Fruit fly (Drosophila melanogaster) whole organism, embryonic: Measurements from ENCODE around the gene GstD8.

Source experiments
- BEAF-32 ChIP-seq: fragments of 200-800 bp; sonication (Bioruptor generic); optimal IDR thresholded peaks from 3 replicates; lab custom pipeline; 2017; ENCODE audit warnings: missing biosample characterization, missing genetic modification characterization, mild to moderate bottlenecking, moderate library complexity, missing genetic modification reagents
- CG11696 ChIP-seq: fragments of 200-800 bp; sonication (Bioruptor generic); IDR thresholded peaks from 2 replicates; pipeline ENCODE4 v1.3.6; 2022; ENCODE audit warnings: missing biosample characterization, missing genetic modification characterization
- CG12071 ChIP-seq: fragments of 200-800 bp; sonication (Bioruptor generic); optimal IDR thresholded peaks from 3 replicates; lab custom pipeline; 2018; ENCODE audit warnings: missing biosample characterization, mild to moderate bottlenecking, missing genetic modification characterization
- CG12236 ChIP-seq: fragments of 200-800 bp; sonication (Bioruptor generic); optimal IDR thresholded peaks from 2 replicates; lab custom pipeline; 2016; ENCODE audit warnings: missing biosample characterization, missing genetic modification characterization
- CG14667 ChIP-seq: fragments of 200-800 bp; sonication (Bioruptor generic); IDR thresholded peaks from 2 replicates; pipeline ENCODE4 v1.3.6; 2022; ENCODE audit warnings: missing biosample characterization, missing genetic modification characterization
- CG14710 ChIP-seq: fragments of 200-800 bp; sonication (Bioruptor generic); optimal IDR thresholded peaks from 3 replicates; lab custom pipeline; 2019; ENCODE audit warnings: missing biosample characterization, mild to moderate bottlenecking, missing genetic modification characterization, moderate library complexity
- CG15601 ChIP-seq: fragments of 200-800 bp; sonication (Bioruptor generic); optimal IDR thresholded peaks from 3 replicates; lab custom pipeline; 2019; ENCODE audit warnings: missing biosample characterization, mild to moderate bottlenecking, missing genetic modification characterization, moderate library complexity
- CG17359 ChIP-seq: fragments of 200-800 bp; sonication (Bioruptor generic); optimal IDR thresholded peaks from 3 replicates; lab custom pipeline; 2018; ENCODE audit warnings: missing biosample characterization, mild to moderate bottlenecking, missing genetic modification characterization, moderate library complexity
- CG17385 ChIP-seq: fragments of 200-800 bp; sonication (Bioruptor generic); optimal IDR thresholded peaks from 3 replicates; lab custom pipeline; 2018; ENCODE audit warnings: missing biosample characterization, mild to moderate bottlenecking, missing genetic modification characterization
- CG17568 ChIP-seq: fragments of 200-800 bp; sonication (Bioruptor generic); optimal IDR thresholded peaks from 2 replicates; lab custom pipeline; 2018; ENCODE audit warnings: missing biosample characterization, mild to moderate bottlenecking, missing genetic modification characterization, moderate library complexity
- CG17829 ChIP-seq: fragments of 200-800 bp; optimal IDR thresholded peaks from 2 replicates; lab custom pipeline; 2019; ENCODE audit warnings: missing biosample characterization, mild to moderate bottlenecking, missing genetic modification characterization, moderate library complexity
- CG2875 ChIP-seq: fragments of 200-800 bp; sonication (Bioruptor generic); optimal IDR thresholded peaks from 2 replicates; lab custom pipeline; 2017; ENCODE audit warnings: missing biosample characterization, mild to moderate bottlenecking, missing genetic modification characterization, missing genetic modification reagents
- CG31388 ChIP-seq: fragments of 200-800 bp; sonication (Bioruptor generic); optimal IDR thresholded peaks from 2 replicates; lab custom pipeline; 2016; ENCODE audit warnings: missing biosample characterization, missing genetic modification characterization
- CG32532 ChIP-seq: fragments of 200-800 bp; sonication (Bioruptor generic); IDR thresholded peaks from 2 replicates; pipeline ENCODE4 v1.3.6; 2022; ENCODE audit warnings: missing biosample characterization, missing genetic modification characterization
- CG4707 ChIP-seq: fragments of 200-800 bp; sonication (Bioruptor generic); optimal IDR thresholded peaks from 2 replicates; lab custom pipeline; 2018; ENCODE audit warnings: missing biosample characterization, mild to moderate bottlenecking, missing genetic modification characterization, moderate library complexity
- CG5180 ChIP-seq: fragments of 200-800 bp; sonication (Bioruptor generic); optimal IDR thresholded peaks from 3 replicates; lab custom pipeline; 2017; ENCODE audit warnings: missing biosample characterization, missing genetic modification characterization, mild to moderate bottlenecking, moderate library complexity, missing genetic modification reagents
- CG7928 ChIP-seq: fragments of 200-800 bp; sonication (Bioruptor generic); optimal IDR thresholded peaks from 2 replicates; lab custom pipeline; 2017; ENCODE audit warnings: missing biosample characterization, mild to moderate bottlenecking, missing genetic modification characterization
- CG7987 ChIP-seq: fragments of 200-800 bp; sonication (Bioruptor generic); optimal IDR thresholded peaks from 2 replicates; lab custom pipeline; 2018; ENCODE audit warnings: missing biosample characterization, mild to moderate bottlenecking, missing genetic modification characterization, moderate library complexity
- CG9215 ChIP-seq: fragments of 200-800 bp; sonication (Bioruptor generic); IDR thresholded peaks from 2 replicates; pipeline ENCODE4 v1.3.6; 2022; ENCODE audit warnings: missing biosample characterization, missing genetic modification characterization
- CG9437 ChIP-seq: fragments of 200-800 bp; sonication (Bioruptor generic); optimal IDR thresholded peaks from 2 replicates; lab custom pipeline; 2018; ENCODE audit warnings: missing biosample characterization, mild to moderate bottlenecking, missing genetic modification characterization
- CG9797 ChIP-seq: fragments of 200-800 bp; sonication (Bioruptor generic); optimal IDR thresholded peaks from 3 replicates; lab custom pipeline; 2018; ENCODE audit warnings: missing biosample characterization, mild to moderate bottlenecking, missing genetic modification characterization
- CHES-1-like ChIP-seq: fragments of 200-800 bp; sonication (Bioruptor generic); optimal IDR thresholded peaks from 2 replicates; lab custom pipeline; 2016; ENCODE audit warnings: missing biosample characterization, missing genetic modification characterization
- CTCF ChIP-seq: fragments of 200-800 bp; sonication (Bioruptor generic); optimal IDR thresholded peaks from 2 replicates; lab custom pipeline; 2017; ENCODE audit warnings: missing biosample characterization, mild to moderate bottlenecking, missing genetic modification characterization, moderate library complexity
- Doc3 ChIP-seq: fragments of 200-800 bp; sonication (Bioruptor generic); IDR thresholded peaks from 3 replicates; pipeline ENCODE4 v1.3.6; 2022; ENCODE audit warnings: missing biosample characterization, missing genetic modification characterization; ENCODE audit not compliant: partially characterized antibody
- Fer2 ChIP-seq: fragments of 200-800 bp; sonication (Bioruptor generic); optimal IDR thresholded peaks from 2 replicates; lab custom pipeline; 2018; ENCODE audit warnings: missing biosample characterization, mild to moderate bottlenecking, missing genetic modification characterization, moderate library complexity
- HmgZ ChIP-seq: fragments of 200-800 bp; sonication (Bioruptor generic); optimal IDR thresholded peaks from 2 replicates; lab custom pipeline; 2018; ENCODE audit warnings: missing biosample characterization, mild to moderate bottlenecking, missing genetic modification characterization
- Lpt ChIP-seq: fragments of >200 bp; optimal IDR thresholded peaks from 2 replicates; lab custom pipeline; 2018; ENCODE audit warnings: missing biosample characterization, missing genetic modification characterization
- MBD-R2 ChIP-seq: fragments of 200-800 bp; sonication (Bioruptor generic); IDR thresholded peaks from 2 replicates; pipeline ENCODE4 v1.3.6; 2022; ENCODE audit warnings: missing biosample characterization, missing genetic modification characterization
- MESR4 ChIP-seq: fragments of 200-800 bp; sonication (Bioruptor generic); optimal IDR thresholded peaks from 2 replicates; lab custom pipeline; 2018; ENCODE audit warnings: missing biosample characterization, mild to moderate bottlenecking, missing genetic modification characterization, moderate library complexity
- Max ChIP-seq: fragments of 200-800 bp; sonication (Bioruptor generic); optimal IDR thresholded peaks from 2 replicates; lab custom pipeline; 2016; ENCODE audit warnings: missing biosample characterization, mild to moderate bottlenecking, missing genetic modification characterization
- Oli ChIP-seq: fragments of 200-800 bp; sonication (Bioruptor generic); optimal IDR thresholded peaks from 2 replicates; lab custom pipeline; 2018; ENCODE audit warnings: missing biosample characterization, mild to moderate bottlenecking, missing genetic modification characterization, moderate library complexity
- Side ChIP-seq: fragments of 200-800 bp; sonication (Bioruptor generic); optimal IDR thresholded peaks from 2 replicates; lab custom pipeline; 2016; ENCODE audit warnings: missing biosample characterization, missing genetic modification characterization
- abd-A ChIP-seq: fragments of 200-800 bp; sonication (Bioruptor generic); optimal IDR thresholded peaks from 3 replicates; lab custom pipeline; 2019; ENCODE audit warnings: missing biosample characterization, mild to moderate bottlenecking, missing genetic modification characterization, moderate library complexity
- ac ChIP-seq: fragments of 200-800 bp; sonication (Bioruptor generic); optimal IDR thresholded peaks from 3 replicates; lab custom pipeline; 2017; ENCODE audit warnings: missing biosample characterization, mild to moderate bottlenecking, missing genetic modification characterization
- ase ChIP-seq: fragments of 200-800 bp; sonication (Bioruptor generic); IDR thresholded peaks from 3 replicates; pipeline ENCODE4 v1.3.6; 2022; ENCODE audit warnings: missing biosample characterization, missing genetic modification characterization
- bowl ChIP-seq: fragments of 200-800 bp; sonication (Bioruptor generic); IDR thresholded peaks from 2 replicates; pipeline ENCODE4 v1.3.6; 2022; ENCODE audit warnings: missing biosample characterization, missing genetic modification characterization
- cas ChIP-seq: fragments of 200-800 bp; sonication (Bioruptor generic); IDR thresholded peaks from 2 replicates; pipeline ENCODE4 v1.3.6; 2022; ENCODE audit warnings: missing biosample characterization, missing genetic modification characterization
- ci ChIP-seq: fragments of 200-800 bp; sonication (Bioruptor generic); IDR thresholded peaks from 3 replicates; pipeline ENCODE4 v1.3.6; 2022; ENCODE audit warnings: missing biosample characterization, missing genetic modification characterization
- da ChIP-seq: fragments of 200-800 bp; sonication (Bioruptor generic); optimal IDR thresholded peaks from 2 replicates; lab custom pipeline; 2016; ENCODE audit warnings: missing biosample characterization, missing genetic modification characterization
- disco-r ChIP-seq: fragments of 200-800 bp; sonication (Bioruptor generic); optimal IDR thresholded peaks from 2 replicates; lab custom pipeline; 2016; ENCODE audit warnings: missing biosample characterization, missing genetic modification characterization
- dmrt11E ChIP-seq: fragments of 200-800 bp; sonication (Bioruptor generic); optimal IDR thresholded peaks from 3 replicates; lab custom pipeline; 2018; ENCODE audit warnings: missing biosample characterization, mild to moderate bottlenecking, missing genetic modification characterization, moderate library complexity
- emc ChIP-seq: fragments of 200-800 bp; sonication (Bioruptor generic); optimal IDR thresholded peaks from 2 replicates; lab custom pipeline; 2016; ENCODE audit warnings: missing biosample characterization, missing genetic modification characterization
- grn ChIP-seq: fragments of 200-800 bp; sonication (Bioruptor generic); optimal IDR thresholded peaks from 3 replicates; lab custom pipeline; 2017; ENCODE audit warnings: missing biosample characterization, missing genetic modification characterization
- kah ChIP-seq: fragments of 200-800 bp; sonication (Bioruptor generic); optimal IDR thresholded peaks from 2 replicates; lab custom pipeline; 2018; ENCODE audit warnings: missing biosample characterization, mild to moderate bottlenecking, missing genetic modification characterization
- lab ChIP-seq: fragments of 200-800 bp; sonication (Bioruptor generic); optimal IDR thresholded peaks from 3 replicates; lab custom pipeline; 2017; ENCODE audit warnings: missing biosample characterization, missing genetic modification characterization, mild to moderate bottlenecking, moderate library complexity, missing genetic modification reagents
- oc ChIP-seq: fragments of 200-800 bp; sonication (Bioruptor generic); optimal IDR thresholded peaks from 2 replicates; lab custom pipeline; 2018; ENCODE audit warnings: missing biosample characterization, mild to moderate bottlenecking, missing genetic modification characterization, moderate library complexity
- pita ChIP-seq: fragments of 200-800 bp; sonication (Bioruptor generic); optimal IDR thresholded peaks from 2 replicates; lab custom pipeline; 2017; ENCODE audit warnings: missing biosample characterization, mild to moderate bottlenecking, missing genetic modification characterization
- sens-2 ChIP-seq: fragments of 200-800 bp; sonication (Bioruptor generic); IDR thresholded peaks from 2 replicates; pipeline ENCODE4 v1.3.6; 2022; ENCODE audit warnings: missing biosample characterization, missing genetic modification characterization
- shn ChIP-seq: fragments of 200-800 bp; sonication (Bioruptor generic); optimal IDR thresholded peaks from 3 replicates; lab custom pipeline; 2016; ENCODE audit warnings: missing biosample characterization, missing genetic modification characterization
- sna ChIP-seq: fragments of 200-800 bp; sonication (Bioruptor generic); IDR thresholded peaks from 2 replicates; pipeline ENCODE4 v1.3.6; 2022; ENCODE audit warnings: missing biosample characterization, missing genetic modification characterization; ENCODE audit not compliant: partially characterized antibody

The GstD8 gene

DNA sequence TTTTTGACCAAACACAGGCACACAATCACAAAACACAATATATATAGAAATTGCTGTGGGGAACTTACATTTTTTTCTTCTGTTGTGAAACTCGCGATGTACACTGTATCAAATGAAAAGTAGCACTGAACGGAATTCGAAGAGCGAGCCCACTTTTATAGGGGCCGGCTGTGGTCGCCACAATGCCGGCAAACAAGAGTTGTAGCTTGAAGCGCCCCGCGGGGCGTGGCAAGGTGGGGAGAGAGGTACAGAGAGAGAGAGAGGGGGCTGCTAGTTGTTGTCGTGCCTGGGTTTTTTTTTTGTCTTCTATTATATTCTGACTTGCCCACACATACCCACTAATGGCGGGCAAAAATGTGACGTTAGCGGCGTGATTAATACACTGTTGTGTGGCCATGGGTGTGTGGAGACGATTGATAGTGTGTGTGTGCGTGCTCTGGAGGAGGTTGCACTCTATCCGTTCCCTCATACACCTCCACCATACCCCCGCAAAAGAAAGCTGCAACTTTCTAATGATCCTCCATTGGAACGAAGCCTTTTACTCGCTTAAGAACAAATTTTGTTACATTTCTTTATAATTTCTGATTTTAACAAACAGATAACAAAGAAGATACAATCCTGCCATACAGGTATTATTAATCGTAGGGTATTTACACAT, 10.5 kb upstream of the GstD8 start, which contains the start of gene GstD1 (continued):
- TF ChIP-seq grn (GFP tag; lab: Kevin White, UChicago) (no peak), emc (GFP tag; lab: Kevin White, UChicago) (peak; percentile 19), ci (GFP tag; lab: Robert Waterston, UW) (peak; percentile 63; the same call in 2 of the 3 replicates), CG17568 (GFP tag; lab: Kevin White, UChicago) (no peak), cas (GFP tag; lab: Robert Waterston, UW) (0 out of 2 replicates have a peak, but pooled peaks have one; percentile 27), CG14710 (no peak), CG9797 (GFP tag; lab: Kevin White, UChicago) (no peak), Side (peak; percentile 2), lab (GFP tag; lab: Kevin White, UChicago) (peak; percentile 43), Oli (tag; lab: Kevin White, UChicago) (peak; percentile 41), CG15601 (no peak), CG32532 (GFP tag; lab: Robert Waterston, UW) (peak; percentile 40; the same call in 1 of the 2 replicates), CTCF (GFP tag; lab: Kevin White, UChicago) (no peak), CG17829 (no peak), Doc3 (no peak), pita (GFP tag; lab: Kevin White, UChicago) (no peak), abd-A (no peak), CG12236 (GFP tag; lab: Kevin White, UChicago) (no peak), oc (tag; lab: Kevin White, UChicago) (no peak), HmgZ (peak; percentile 56), disco-r (GFP tag; lab: Kevin White, UChicago) (no peak), da (GFP tag; lab: Kevin White, UChicago) (no peak), CG9437 (GFP tag; lab: Kevin White, UChicago) (peak; percentile 35), BEAF-32 (no peak), Max (peak; percentile 44), sna (GFP tag; lab: Robert Waterston, UW) (0 out of 2 replicates have a peak, but pooled peaks have one; percentile 38), CG14667 (GFP tag; lab: Robert Waterston, UW) (no peak), ac (no peak), CG5180 (GFP tag; lab: Kevin White, UChicago) (no peak), kah (no peak), shn (GFP tag; lab: Kevin White, UChicago) (peak; percentile 44), dmrt11E (tag; lab: Kevin White, UChicago) (no peak), CG2875 (GFP tag; lab: Kevin White, UChicago) (no peak), CG9215 (GFP tag; lab: Robert Waterston, UW) (0 out of 2 replicates have a peak, but pooled peaks have one; percentile 45), CG17359 (peak; percentile 8), Lpt (GFP tag; lab: Kevin White, UChicago) (no peak), CG4707 (GFP tag; lab: Kevin White, UChicago) (no peak), Fer2 (tag; lab: Kevin White, UChicago) (no peak), CG17385 (GFP tag; lab: Kevin White, UChicago) (no peak), bowl (GFP tag; lab: Robert Waterston, UW) (no peak), sens-2 (no peak), CG12071 (GFP tag; lab: Kevin White, UChicago) (no peak), MESR4 (no peak), CG7928 (GFP tag; lab: Kevin White, UChicago) (peak; percentile 52), MBD-R2 (no peak), CG7987 (GFP tag; lab: Kevin White, UChicago) (no peak), ase (GFP tag; lab: Robert Waterston, UW) (no peak), CG11696 (GFP tag; lab: Robert Waterston, UW) (peak; percentile 79), CHES-1-like (GFP tag; lab: Kevin White, UChicago) (peak; percentile 49), CG31388 (no peak)
